Worm (Caenorhabditis elegans) whole organism, L4 larva: ENCODE results near the gene Y41D4A.1.

Source experiments
- Y5F2A.4 ChIP-seq: fragments of 200-800 bp; sonication (Bioruptor generic); optimal IDR thresholded peaks from 2 replicates; lab custom pipeline; 2018; ENCODE audit warnings: mild to moderate bottlenecking, missing genetic modification characterization, missing compliant biosample characterization
- aly-2 ChIP-seq: sonication (generic microtip); optimal IDR thresholded peaks from 2 replicates; lab custom pipeline; 2018; ENCODE audit warnings: missing biosample characterization, missing genetic modification characterization
- dpl-1 ChIP-seq: fragments of 150-350 bp; optimal IDR thresholded peaks from 2 replicates; lab custom pipeline; 2014; ENCODE audit warnings: missing biosample characterization, missing genetic modification reagents, missing genetic modification characterization
- fkh-10 ChIP-seq: fragments of 150-350 bp; optimal IDR thresholded peaks from 2 replicates; lab custom pipeline; 2014; ENCODE audit warnings: missing biosample characterization, missing genetic modification reagents, missing genetic modification characterization
- fos-1 ChIP-seq: fragments of 150-350 bp; optimal IDR thresholded peaks from 2 replicates; lab custom pipeline; 2014; ENCODE audit warnings: missing biosample characterization, missing genetic modification characterization
- mes-2 ChIP-seq: sonication (generic microtip); optimal IDR thresholded peaks from 2 replicates; lab custom pipeline; 2016; ENCODE audit warnings: missing genotype, mild to moderate bottlenecking, missing genetic modification characterization, missing compliant biosample characterization; ENCODE audit not compliant: poor library complexity, severe bottlenecking
- nhr-102 ChIP-seq: sonication (generic microtip); optimal IDR thresholded peaks from 2 replicates; lab custom pipeline; 2016; ENCODE audit warnings: mild to moderate bottlenecking, missing genetic modification characterization, moderate library complexity, missing compliant biosample characterization
- pha-4 ChIP-seq, 2 experiments: fragments of 150-350 bp in 1 of 2; fragments of 200-800 bp in 1 of 2; sonication (Bioruptor generic) in 1 of 2; IDR thresholded peaks in 1 of 2; optimal IDR thresholded peaks in 1 of 2; 2 replicates each; pipeline versions ENCODE4 v1.3.6 to Lab custom; 2014 to 2022; ENCODE audit warnings: missing genetic modification characterization in 2 of 2, missing genetic modification reagents in 2 of 2, missing biosample characterization in 1 of 2, missing compliant biosample characterization in 1 of 2
- set-16 ChIP-seq: fragments of 200-800 bp; sonication (Bioruptor generic); IDR thresholded peaks from 2 replicates; pipeline ENCODE4 v1.3.6; 2022; ENCODE audit warnings: missing genetic modification reagents, missing genetic modification characterization, missing compliant biosample characterization
- snpc-4 ChIP-seq: fragments of 150-350 bp; optimal IDR thresholded peaks from 2 replicates; lab custom pipeline; 2014; ENCODE audit warnings: missing biosample characterization, missing genetic modification characterization
- unc-130 ChIP-seq: sonication (generic microtip); optimal IDR thresholded peaks from 2 replicates; lab custom pipeline; 2016; ENCODE audit warnings: missing genetic modification reagents, missing genetic modification characterization, missing compliant biosample characterization
- unc-39 ChIP-seq: sonication (generic microtip); optimal IDR thresholded peaks from 2 replicates; lab custom pipeline; 2017; ENCODE audit warnings: missing biosample characterization, missing genetic modification characterization

ce11 chrIV:1816238-1816637 lies 44.3 kb downstream of the Y41D4A.1 start:
- no peak for TF ChIP-seq fkh-10
- no peak for TF ChIP-seq snpc-4
- TF ChIP-seq dpl-1 (GFP tag; lab: Kevin White, UChicago), result no peak
- no peak for TF ChIP-seq unc-130 (GFP tag; lab: Kevin White, UChicago)
- TF ChIP-seq aly-2 (tag; lab: Kevin White, UChicago), result no peak
- TF ChIP-seq unc-39 (tag; lab: Kevin White, UChicago), result no peak
- no peak for TF ChIP-seq fos-1 (tag; lab: Kevin White, UChicago)
- peak; percentile 34 for TF ChIP-seq mes-2 (tag; lab: Kevin White, UChicago)
- no peak for TF ChIP-seq set-16 (GFP tag; lab: Robert Waterston, UW)
- no peak for TF ChIP-seq pha-4 (GFP tag; IDR thresholded peaks at IDR 0.05; lab: Robert Waterston, UW)
- no peak for TF ChIP-seq pha-4 (tag; optimal IDR thresholded peaks at IDR 0.05; lab: Kevin White, UChicago)
- TF ChIP-seq nhr-102, result no peak
- TF ChIP-seq Y5F2A.4 (GFP tag; lab: Kevin White, UChicago), result no peak
